Worm (Caenorhabditis elegans): ENCODE measurements around the gene K09H11.6.
A peak's percentile ranks its signal among the peaks of the same experiment; 100 is the strongest.

Gene K09H11.6

DNA sequence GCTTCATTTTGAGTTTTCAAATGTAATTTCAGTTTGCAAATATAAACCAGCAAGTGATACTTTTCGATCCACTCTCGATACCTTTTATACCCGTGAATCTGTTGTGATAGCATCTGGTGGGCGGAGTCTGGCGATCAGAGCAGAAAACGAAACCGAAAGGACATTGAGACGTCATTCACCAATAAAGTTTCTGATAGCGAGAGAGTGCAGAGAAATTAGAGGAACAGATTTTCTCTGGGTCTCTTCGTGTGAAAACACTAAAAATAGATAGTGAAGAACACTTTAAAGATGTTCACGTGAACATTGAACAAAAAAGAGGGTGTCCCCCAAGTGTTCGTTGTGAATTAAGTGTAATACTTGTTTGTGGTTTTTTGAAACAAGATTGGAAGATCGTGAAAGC is 27.8 kb upstream of the K09H11.6 start, which contains the start of gene pgph-3 (continued):
- TF ChIP-seq ceh-82 (tag; optimal IDR thresholded peaks at IDR 0.05) (no peak), Y116A8C.19 (tag; optimal IDR thresholded peaks at IDR 0.05; ENCODE audit: borderline replicate concordance) (no peak), ceh-8 (GFP tag; optimal IDR thresholded peaks at IDR 0.05) (no peak), sptf-1 (tag; optimal IDR thresholded peaks at IDR 0.05) (no peak), egl-13 (tag; optimal IDR thresholded peaks at IDR 0.05) (no peak), nhr-12 (tag; optimal IDR thresholded peaks at IDR 0.05) (no peak), isw-1 (GFP tag; IDR thresholded peaks at IDR 0.05) (no peak), snpc-4 (tag; optimal IDR thresholded peaks at IDR 0.05) (no peak), rnt-1 (tag; optimal IDR thresholded peaks at IDR 0.05) (peak; percentile 40), unc-98 (GFP tag; IDR thresholded peaks at IDR 0.05) (no peak), nhr-11 (tag; optimal IDR thresholded peaks at IDR 0.05) (no peak), nhr-28 (tag; optimal IDR thresholded peaks at IDR 0.05) (no peak), nhr-20 (tag; optimal IDR thresholded peaks at IDR 0.05) (peak; percentile 49), swsn-7 (tag; optimal IDR thresholded peaks at IDR 0.05) (no peak), lsy-2 (tag; optimal IDR thresholded peaks at IDR 0.05) (no peak), ztf-11 (tag; optimal IDR thresholded peaks at IDR 0.05) (no peak), unc-86 (tag; optimal IDR thresholded peaks at IDR 0.05) (no peak), mab-9 (GFP tag; IDR thresholded peaks at IDR 0.05) (no peak), unc-62 (GFP tag; optimal IDR thresholded peaks at IDR 0.05) (no peak), aha-1 (tag; optimal IDR thresholded peaks at IDR 0.05) (no peak), blmp-1 (tag; optimal IDR thresholded peaks at IDR 0.05) (peak; percentile 59), nhr-77 (tag; optimal IDR thresholded peaks at IDR 0.05) (no peak), nhr-84 (tag; optimal IDR thresholded peaks at IDR 0.05) (no peak), elt-2 (tag; optimal IDR thresholded peaks at IDR 0.05) (peak; percentile 65), C16A3.4 (tag; optimal IDR thresholded peaks at IDR 0.05) (no peak), aly-2 (tag; optimal IDR thresholded peaks at IDR 0.05) (no peak), xbp-1 (tag; optimal IDR thresholded peaks at IDR 0.05) (no peak), mep-1 (tag; optimal IDR thresholded peaks at IDR 0.05) (peak; percentile 28), efl-3 (GFP tag; optimal IDR thresholded peaks at IDR 0.05) (no peak), mef-2 (tag; optimal IDR thresholded peaks at IDR 0.05) (no peak), pax-3 (tag; optimal IDR thresholded peaks at IDR 0.05) (no peak), lin-35 (GFP tag; optimal IDR thresholded peaks at IDR 0.05) (peak in 1 of 2 experiments; percentile 9), ces-1 (GFP tag; optimal IDR thresholded peaks at IDR 0.05) (no peak), C34B4.2 (tag; optimal IDR thresholded peaks at IDR 0.05) (no peak), ceh-90 (tag; optimal IDR thresholded peaks at IDR 0.05) (no peak)

DNA sequence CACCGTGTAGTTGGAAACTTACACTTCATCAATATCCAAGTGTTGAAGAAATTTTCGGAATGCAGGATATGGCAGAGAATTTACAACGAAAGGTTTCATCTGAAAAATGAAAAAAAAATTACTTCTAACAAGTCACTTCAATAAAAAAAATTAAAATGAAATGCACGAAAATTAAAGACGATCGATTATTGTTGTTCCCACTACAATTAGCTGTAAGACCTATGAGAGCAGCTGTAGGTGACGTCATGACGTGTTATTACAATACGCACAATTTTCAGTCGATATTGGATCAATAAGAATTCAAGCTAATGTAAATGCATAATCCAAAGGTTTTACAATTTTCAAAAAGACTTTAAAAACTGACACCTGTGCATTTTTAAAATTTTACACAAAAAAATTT is 24.2 kb upstream of the K09H11.6 start, which contains the start of gene C53A3.1:
C53A3.1 (minus strand) TSS at position 101 of the 400 bp plus-strand sequence.
- TF ChIP-seq zip-4 (GFP tag; optimal IDR thresholded peaks at IDR 0.05) (no peak), lin-15B (tag; optimal IDR thresholded peaks at IDR 0.05) (no peak), nhr-11 (tag; optimal IDR thresholded peaks at IDR 0.05) (no peak), unc-86 (tag; optimal IDR thresholded peaks at IDR 0.05) (no peak), swsn-7 (tag; optimal IDR thresholded peaks at IDR 0.05) (no peak), pag-3 (tag; optimal IDR thresholded peaks at IDR 0.05; ENCODE audit: borderline replicate concordance, insufficient read depth) (no peak)

DNA sequence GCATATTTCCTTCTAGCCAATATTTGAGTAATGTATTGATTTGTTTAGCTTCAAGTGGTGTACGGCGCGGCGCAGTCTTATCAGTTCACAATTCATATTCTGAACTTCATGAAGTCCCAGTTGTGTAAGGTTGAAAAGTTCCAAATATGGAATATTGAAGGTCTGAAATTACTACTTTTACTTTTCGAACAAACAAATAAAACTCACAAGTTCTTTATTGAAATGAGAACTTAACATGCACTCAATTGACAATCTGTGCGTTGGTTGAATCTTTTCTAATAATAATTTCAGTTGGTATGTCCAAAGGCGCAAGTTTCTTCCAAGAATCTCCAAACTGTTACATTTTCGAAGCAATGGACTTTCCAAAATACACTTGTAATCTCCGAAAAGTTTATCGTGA is 22.8 kb upstream of the K09H11.6 start, which contains the start of gene C53A3.4:
C53A3.4 (minus strand) TSS at position 101 of the 400 bp plus-strand sequence.
- TF ChIP-seq nhr-90 (tag; optimal IDR thresholded peaks at IDR 0.05; ENCODE audit: poor library complexity) (no peak), hlh-4 (tag; optimal IDR thresholded peaks at IDR 0.05) (no peak), mep-1 (tag; optimal IDR thresholded peaks at IDR 0.05) (no peak), nhr-19 (GFP tag; conservative IDR thresholded peaks at IDR 0.05) (no peak), grh-1 (GFP tag; IDR thresholded peaks at IDR 0.05) (no peak), egl-27 (tag; optimal IDR thresholded peaks at IDR 0.05) (no peak), sptf-1 (tag; optimal IDR thresholded peaks at IDR 0.05) (no peak), isw-1 (GFP tag; IDR thresholded peaks at IDR 0.05) (no peak), blmp-1 (tag; optimal IDR thresholded peaks at IDR 0.05) (no peak), nhr-71 (tag; optimal IDR thresholded peaks at IDR 0.05) (no peak), ceh-88 (GFP tag; IDR thresholded peaks at IDR 0.05) (no peak), skn-1 (tag; optimal IDR thresholded peaks at IDR 0.05) (no peak), aha-1 (tag; optimal IDR thresholded peaks at IDR 0.05) (no peak)

All from whole organism, L1 larva.